Worm (Caenorhabditis elegans) whole organism, mixed stage, embryonic: ENCODE results near the gene vab-1.

Experiments used
- bed-3 ChIP-seq: fragments of 200-800 bp; sonication (Bioruptor generic); optimal IDR thresholded peaks from 3 replicates; lab custom pipeline; 2018; ENCODE audit warnings: mild to moderate bottlenecking, missing genetic modification characterization, moderate library complexity, missing compliant biosample characterization
- blmp-1 ChIP-seq: fragments of 150-350 bp; optimal IDR thresholded peaks from 2 replicates; lab custom pipeline; 2014; ENCODE audit warnings: missing biosample characterization, missing genetic modification characterization
- ceh-43 ChIP-seq: fragments of 200-800 bp; sonication (Bioruptor generic); optimal IDR thresholded peaks from 2 replicates; lab custom pipeline; 2018; ENCODE audit warnings: mild to moderate bottlenecking, missing genetic modification characterization, moderate library complexity, missing compliant biosample characterization
- ceh-83 ChIP-seq: fragments of 200-800 bp; sonication (Bioruptor generic); optimal IDR thresholded peaks from 2 replicates; lab custom pipeline; 2018; ENCODE audit warnings: mild to moderate bottlenecking, missing genetic modification characterization, missing compliant biosample characterization
- ces-1 ChIP-seq: fragments of 150-350 bp; optimal IDR thresholded peaks from 2 replicates; lab custom pipeline; 2014; ENCODE audit warnings: missing biosample characterization, missing genetic modification reagents, missing genetic modification characterization
- cnd-1 ChIP-seq: fragments of 200-800 bp; sonication (Bioruptor generic); optimal IDR thresholded peaks from 2 replicates; lab custom pipeline; 2018; ENCODE audit warnings: mild to moderate bottlenecking, missing genetic modification characterization, missing compliant biosample characterization
- drap-1 ChIP-seq: fragments of 200-800 bp; sonication (Bioruptor generic); optimal IDR thresholded peaks from 3 replicates; lab custom pipeline; 2018; ENCODE audit warnings: mild to moderate bottlenecking, missing genetic modification characterization, missing compliant biosample characterization
- elt-1 ChIP-seq: sonication (generic microtip); optimal IDR thresholded peaks from 2 replicates; lab custom pipeline; 2017; ENCODE audit warnings: missing genetic modification characterization, mild to moderate bottlenecking, missing compliant biosample characterization, antibody characterized with exemption, moderate library complexity, borderline replicate concordance; ENCODE audit not compliant: insufficient read depth
- elt-3 ChIP-seq: fragments of 150-350 bp; optimal IDR thresholded peaks from 2 replicates; lab custom pipeline; 2014; ENCODE audit warnings: missing biosample characterization, missing genetic modification characterization
- flh-1 ChIP-seq: fragments of 200-800 bp; sonication (Bioruptor generic); optimal IDR thresholded peaks from 2 replicates; lab custom pipeline; 2018; ENCODE audit warnings: mild to moderate bottlenecking, missing genetic modification characterization, moderate library complexity, missing compliant biosample characterization
- ham-2 ChIP-seq: fragments of 200-800 bp; sonication (Bioruptor generic); optimal IDR thresholded peaks from 2 replicates; lab custom pipeline; 2018; ENCODE audit warnings: mild to moderate bottlenecking, missing genetic modification characterization, missing compliant biosample characterization
- hlh-1 ChIP-seq: fragments of 150-350 bp; optimal IDR thresholded peaks from 2 replicates; lab custom pipeline; 2014; ENCODE audit warnings: missing biosample characterization, missing genetic modification reagents, missing genetic modification characterization
- lin-13 ChIP-seq: fragments of 150-350 bp; optimal IDR thresholded peaks from 2 replicates; lab custom pipeline; 2014; ENCODE audit warnings: missing biosample characterization, missing genetic modification characterization
- lin-32 ChIP-seq: fragments of 200-800 bp; sonication (Bioruptor generic); optimal IDR thresholded peaks from 2 replicates; lab custom pipeline; 2018; ENCODE audit warnings: mild to moderate bottlenecking, missing genetic modification characterization, missing compliant biosample characterization
- lsy-2 ChIP-seq: fragments of 150-350 bp; optimal IDR thresholded peaks from 2 replicates; lab custom pipeline; 2014; ENCODE audit warnings: missing biosample characterization, missing genetic modification characterization
- mep-1 ChIP-seq: fragments of 150-350 bp; optimal IDR thresholded peaks from 2 replicates; lab custom pipeline; 2017; ENCODE audit warnings: missing biosample characterization, missing genetic modification reagents, missing genetic modification characterization, inconsistent platforms
- mls-2 ChIP-seq: sonication (generic microtip); optimal IDR thresholded peaks from 2 replicates; lab custom pipeline; 2016; ENCODE audit warnings: mild to moderate bottlenecking, missing genetic modification characterization, moderate library complexity, missing compliant biosample characterization
- nhr-12 ChIP-seq: fragments of 150-350 bp; optimal IDR thresholded peaks from 2 replicates; lab custom pipeline; 2014; ENCODE audit warnings: missing biosample characterization, missing genetic modification characterization
- nhr-2 ChIP-seq: fragments of 150-350 bp; optimal IDR thresholded peaks from 2 replicates; lab custom pipeline; 2014; ENCODE audit warnings: missing biosample characterization, missing genetic modification characterization
- nhr-237 ChIP-seq: fragments of 150-350 bp; optimal IDR thresholded peaks from 2 replicates; lab custom pipeline; 2014; ENCODE audit warnings: missing biosample characterization, missing genetic modification characterization
- nhr-28 ChIP-seq: fragments of 150-350 bp; optimal IDR thresholded peaks from 2 replicates; lab custom pipeline; 2014; ENCODE audit warnings: missing biosample characterization, missing genetic modification characterization
- nhr-76 ChIP-seq: sonication (generic microtip); optimal IDR thresholded peaks from 2 replicates; lab custom pipeline; 2017; ENCODE audit warnings: missing biosample characterization, missing genetic modification characterization
- pha-4 ChIP-seq: fragments of 150-350 bp; optimal IDR thresholded peaks from 2 replicates; lab custom pipeline; 2018; ENCODE audit warnings: missing biosample characterization, missing genetic modification reagents, missing genetic modification characterization
- sem-2 ChIP-seq: fragments of 200-800 bp; sonication (Bioruptor generic); optimal IDR thresholded peaks from 2 replicates; lab custom pipeline; 2018; ENCODE audit warnings: mild to moderate bottlenecking, missing genetic modification characterization, missing compliant biosample characterization
- snpc-4 ChIP-seq: fragments of 150-350 bp; optimal IDR thresholded peaks from 2 replicates; lab custom pipeline; 2014; ENCODE audit warnings: missing biosample characterization, missing genetic modification characterization
- sptf-1 ChIP-seq: sonication (generic microtip); optimal IDR thresholded peaks from 2 replicates; lab custom pipeline; 2017; ENCODE audit warnings: mild to moderate bottlenecking, missing genetic modification characterization, moderate library complexity, missing compliant biosample characterization
- tbx-8 ChIP-seq: fragments of 200-800 bp; sonication (Bioruptor generic); optimal IDR thresholded peaks from 2 replicates; lab custom pipeline; 2018; ENCODE audit warnings: mild to moderate bottlenecking, missing genetic modification characterization, moderate library complexity, missing compliant biosample characterization
- unc-120 ChIP-seq: sonication (generic microtip); optimal IDR thresholded peaks from 2 replicates; lab custom pipeline; 2017; ENCODE audit warnings: missing genetic modification characterization, missing compliant biosample characterization; ENCODE audit not compliant: poor library complexity, severe bottlenecking
- unc-39 ChIP-seq: fragments of 150-350 bp; optimal IDR thresholded peaks from 2 replicates; lab custom pipeline; 2014; ENCODE audit warnings: missing biosample characterization, missing genetic modification characterization
- unc-62 ChIP-seq: fragments of 150-350 bp; optimal IDR thresholded peaks from 2 replicates; lab custom pipeline; 2014; ENCODE audit warnings: missing biosample characterization, missing genetic modification reagents, missing genetic modification characterization
- zip-8 ChIP-seq: fragments of 150-350 bp; optimal IDR thresholded peaks from 2 replicates; lab custom pipeline; 2014; ENCODE audit warnings: missing biosample characterization, missing genetic modification characterization
- ztf-11 ChIP-seq: fragments of 150-350 bp; optimal IDR thresholded peaks from 2 replicates; lab custom pipeline; 2014; ENCODE audit warnings: missing biosample characterization, missing genetic modification characterization

vab-1 gene

ce11 chrII:4574658-4575057 lies 2.9 kb downstream of the vab-1 start:
- TF ChIP-seq elt-3 (tag; lab: Kevin White, UChicago): no peak
- TF ChIP-seq pha-4 (tag; lab: Kevin White, UChicago): no peak
- TF ChIP-seq nhr-12 (tag; lab: Kevin White, UChicago): no peak
- TF ChIP-seq sptf-1 (tag; lab: Kevin White, UChicago): no peak
- TF ChIP-seq ces-1 (GFP tag; lab: Kevin White, UChicago): peak; percentile 98

DNA sequence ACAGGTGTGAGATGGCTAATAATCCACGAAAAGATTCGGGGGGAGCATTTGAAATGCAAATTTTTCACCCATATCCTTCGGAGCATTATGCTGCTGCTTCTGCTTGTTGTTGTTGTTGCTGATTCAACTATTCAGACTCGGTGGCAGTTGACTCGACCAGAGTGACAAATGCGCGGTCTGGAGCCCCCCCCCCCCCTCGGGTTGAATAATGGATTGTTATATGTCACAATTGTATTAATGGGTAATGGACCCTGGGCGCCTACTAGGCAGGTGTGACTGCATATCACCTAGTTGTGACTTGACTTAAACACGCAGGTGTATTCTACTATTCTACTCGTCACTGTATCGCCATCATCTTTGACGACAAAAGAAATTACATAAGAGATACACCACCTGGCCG lies 3.8 kb downstream of the vab-1 start:
- TF ChIP-seq sptf-1 (tag; lab: Kevin White, UChicago): peak; percentile 49
- TF ChIP-seq zip-8: no peak

DNA sequence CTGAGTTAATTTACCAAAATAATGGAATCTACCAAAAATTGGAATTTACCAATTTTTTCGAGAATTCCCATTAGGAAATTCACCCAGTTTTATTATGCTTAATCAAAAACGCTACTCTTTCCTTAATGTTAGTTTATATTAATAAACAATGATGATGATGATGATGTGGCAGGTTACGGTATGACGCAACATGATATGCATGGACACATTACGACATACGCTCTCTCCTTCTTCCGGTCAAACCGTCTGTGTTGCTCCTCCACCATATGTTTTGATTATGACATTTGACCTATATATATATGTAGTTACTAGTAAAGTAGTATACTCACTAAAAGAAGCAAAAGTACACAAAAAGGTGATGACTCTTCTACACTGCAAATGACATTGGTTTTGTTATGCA lies 5.6 kb downstream of the vab-1 start:
- TF ChIP-seq zip-8 (peak; percentile 92), ham-2 (GFP tag; lab: Kevin White, UChicago) (no peak), ceh-83 (GFP tag; lab: Kevin White, UChicago) (no peak), elt-1 (tag; lab: Kevin White, UChicago) (no peak), unc-39 (tag; lab: Kevin White, UChicago) (no peak), nhr-2 (tag; lab: Kevin White, UChicago) (peak; percentile 99), tbx-8 (GFP tag; lab: Kevin White, UChicago) (no peak), unc-62 (GFP tag; lab: Kevin White, UChicago) (peak; percentile 52), elt-3 (tag; lab: Kevin White, UChicago) (no peak), drap-1 (no peak), lin-32 (GFP tag; lab: Kevin White, UChicago) (peak; percentile 46), ces-1 (GFP tag; lab: Kevin White, UChicago) (no peak), nhr-76 (tag; lab: Kevin White, UChicago) (no peak), cnd-1 (tag; lab: Kevin White, UChicago) (peak; percentile 61), blmp-1 (tag; lab: Kevin White, UChicago) (no peak)

- TF ChIP-seq drap-1 (no peak), mls-2 (tag; lab: Kevin White, UChicago) (no peak), nhr-237 (tag; lab: Kevin White, UChicago) (no peak), lsy-2 (tag; lab: Kevin White, UChicago) (no peak), ham-2 (GFP tag; lab: Kevin White, UChicago) (no peak), snpc-4 (tag; lab: Kevin White, UChicago) (no peak), lin-13 (tag; lab: Kevin White, UChicago) (no peak), unc-120 (tag; lab: Kevin White, UChicago) (no peak), ceh-83 (GFP tag; lab: Kevin White, UChicago) (no peak), sem-2 (GFP tag; lab: Kevin White, UChicago) (no peak), elt-3 (tag; lab: Kevin White, UChicago) (no peak), elt-1 (tag; lab: Kevin White, UChicago) (no peak), sptf-1 (tag; lab: Kevin White, UChicago) (peak; percentile 60), ztf-11 (tag; lab: Kevin White, UChicago) (peak; percentile 8), blmp-1 (tag; lab: Kevin White, UChicago) (no peak), nhr-28 (tag; lab: Kevin White, UChicago) (no peak), ces-1 (GFP tag; lab: Kevin White, UChicago) (peak; percentile 85), flh-1 (GFP tag; lab: Kevin White, UChicago) (no peak), nhr-2 (tag; lab: Kevin White, UChicago) (no peak), mep-1 (no peak), ceh-43 (GFP tag; lab: Kevin White, UChicago) (no peak), unc-62 (GFP tag; lab: Kevin White, UChicago) (peak; percentile 65), pha-4 (tag; lab: Kevin White, UChicago) (no peak), cnd-1 (tag; lab: Kevin White, UChicago) (no peak), hlh-1 (no peak), bed-3 (GFP tag; lab: Kevin White, UChicago) (no peak), tbx-8 (GFP tag; lab: Kevin White, UChicago) (no peak), zip-8 (no peak), nhr-12 (tag; lab: Kevin White, UChicago) (no peak)
Measured at ce11 chrII:4579375-4579774, 7.6 kb downstream of the vab-1 start.
